Fruit fly (Drosophila melanogaster): Measurements from ENCODE around the gene CG11597.
A peak's percentile ranks its signal among the peaks of the same experiment; 100 is the strongest.

Gene CG11597

dm6 chr3L:11785291-11785690 is 36.8 kb downstream of the CG11597 start:
- TF ChIP-seq gl (tag; optimal IDR thresholded peaks at IDR 0.05): no peak
- no peak for TF ChIP-seq Snoo (tag; optimal IDR thresholded peaks at IDR 0.05)
- no peak for TF ChIP-seq CG15710 (tag; optimal IDR thresholded peaks at IDR 0.05)
- peak; percentile 85 for TF ChIP-seq CG32121 (GFP tag; IDR thresholded peaks at IDR 0.05)
- no peak for TF ChIP-seq CG12605 (GFP tag; IDR thresholded peaks at IDR 0.05)
- no peak for TF ChIP-seq CG34367 (tag; optimal IDR thresholded peaks at IDR 0.05)
- no peak for TF ChIP-seq EcR (GFP tag; optimal IDR thresholded peaks at IDR 0.05)
- TF ChIP-seq CG10348 (GFP tag; IDR thresholded peaks at IDR 0.05): no peak
- TF ChIP-seq CG14655 (GFP tag; optimal IDR thresholded peaks at IDR 0.05): no peak
- no peak for TF ChIP-seq Pif1B (GFP tag; optimal IDR thresholded peaks at IDR 0.05)
- TF ChIP-seq Pif1A (GFP tag; optimal IDR thresholded peaks at IDR 0.05): no peak
- no peak for TF ChIP-seq CG13204 (GFP tag; optimal IDR thresholded peaks at IDR 0.05)
- no peak for TF ChIP-seq CG9948 (tag; optimal IDR thresholded peaks at IDR 0.05)
- no peak for TF ChIP-seq CG8301 (tag; optimal IDR thresholded peaks at IDR 0.05)
- peak; percentile 48; the same call in 2 of the 3 replicates for TF ChIP-seq CG4496 (GFP tag; IDR thresholded peaks at IDR 0.05)
- no peak for TF ChIP-seq fd96Ca (GFP tag; IDR thresholded peaks at IDR 0.05)
- TF ChIP-seq Ets98B (GFP tag; IDR thresholded peaks at IDR 0.05): peak; percentile 49
- TF ChIP-seq rn (GFP tag; IDR thresholded peaks at IDR 0.05): 0 out of 2 replicates have a peak, but pooled peaks have one; percentile 15
- TF ChIP-seq D1 (tag; optimal IDR thresholded peaks at IDR 0.05): no peak

dm6 chr3L:11777348-11777958 is 44.6 kb downstream of the CG11597 start:
- TF ChIP-seq Pif1B (GFP tag; optimal IDR thresholded peaks at IDR 0.05) (no peak), CG4496 (GFP tag; IDR thresholded peaks at IDR 0.05) (0 out of 3 replicates have a peak, but pooled peaks have one; percentile 28), CG14655 (GFP tag; optimal IDR thresholded peaks at IDR 0.05) (no peak), EcR (GFP tag; optimal IDR thresholded peaks at IDR 0.05) (peak; percentile 7)

DNA sequence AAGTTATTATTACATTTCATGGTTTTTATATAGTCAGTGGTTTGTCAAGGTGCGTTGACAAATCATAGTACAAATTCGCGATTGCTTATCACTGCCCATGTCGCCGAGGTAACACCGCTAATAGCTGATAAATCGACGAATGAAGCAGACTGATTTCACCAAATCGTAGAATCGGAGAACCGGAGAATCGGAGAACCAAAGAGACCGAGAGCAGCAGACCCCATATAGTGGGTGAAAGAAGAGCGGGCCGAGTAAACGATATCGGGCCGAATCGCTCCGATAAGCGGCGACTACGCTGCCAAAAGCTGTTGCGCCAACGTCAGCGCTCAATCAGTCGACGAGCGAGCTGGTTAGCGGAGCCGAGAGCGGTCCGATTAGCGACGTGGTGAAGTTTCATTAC is 45.3 kb downstream of the CG11597 start, which contains the start of gene CG14131:
Gene CG14131 (plus strand): TSS at position 343 of the 400 bp plus-strand sequence.
- TF ChIP-seq CG9948 (tag; optimal IDR thresholded peaks at IDR 0.05) (no peak), Ets98B (GFP tag; IDR thresholded peaks at IDR 0.05) (no peak), CG15710 (tag; optimal IDR thresholded peaks at IDR 0.05) (no peak), CG34367 (tag; optimal IDR thresholded peaks at IDR 0.05) (no peak), CG10348 (GFP tag; IDR thresholded peaks at IDR 0.05) (no peak)

DNA sequence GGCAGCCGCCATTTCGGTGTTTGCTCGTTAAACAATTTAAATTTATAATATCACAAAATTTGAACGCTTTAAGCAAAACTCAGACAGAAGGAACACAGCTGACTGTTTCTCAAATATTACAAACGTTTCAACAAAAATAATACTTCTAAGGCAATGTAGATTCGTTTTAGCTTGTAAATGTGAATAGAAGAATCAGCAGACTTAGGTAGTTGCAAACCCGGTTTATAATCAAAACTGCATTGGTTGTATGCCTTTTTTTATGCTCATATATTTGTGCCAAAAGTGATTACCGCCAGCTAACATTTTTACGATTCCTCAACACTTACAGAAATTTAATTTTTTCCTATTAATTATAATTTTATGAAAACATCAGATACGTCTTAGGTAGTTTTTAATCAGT is 47.7 kb downstream of the CG11597 start, which contains the start of gene Tim13:
Gene Tim13 (minus strand): TSS at position 101 of the 400 bp plus-strand sequence.
- TF ChIP-seq Ets98B (GFP tag; IDR thresholded peaks at IDR 0.05) (no peak), gl (tag; optimal IDR thresholded peaks at IDR 0.05) (no peak), CG9948 (tag; optimal IDR thresholded peaks at IDR 0.05) (no peak), fd96Ca (GFP tag; IDR thresholded peaks at IDR 0.05) (no peak), Pif1B (GFP tag; optimal IDR thresholded peaks at IDR 0.05) (no peak), CG12605 (GFP tag; IDR thresholded peaks at IDR 0.05) (no peak), CG17806 (tag; optimal IDR thresholded peaks at IDR 0.05) (no peak), CG10348 (GFP tag; IDR thresholded peaks at IDR 0.05) (no peak), EcR (GFP tag; optimal IDR thresholded peaks at IDR 0.05) (no peak), CG15710 (tag; optimal IDR thresholded peaks at IDR 0.05) (no peak), CG13204 (GFP tag; optimal IDR thresholded peaks at IDR 0.05) (no peak), CG32121 (GFP tag; IDR thresholded peaks at IDR 0.05) (no peak), Pif1A (GFP tag; optimal IDR thresholded peaks at IDR 0.05) (no peak), CG34367 (tag; optimal IDR thresholded peaks at IDR 0.05) (no peak)

DNA sequence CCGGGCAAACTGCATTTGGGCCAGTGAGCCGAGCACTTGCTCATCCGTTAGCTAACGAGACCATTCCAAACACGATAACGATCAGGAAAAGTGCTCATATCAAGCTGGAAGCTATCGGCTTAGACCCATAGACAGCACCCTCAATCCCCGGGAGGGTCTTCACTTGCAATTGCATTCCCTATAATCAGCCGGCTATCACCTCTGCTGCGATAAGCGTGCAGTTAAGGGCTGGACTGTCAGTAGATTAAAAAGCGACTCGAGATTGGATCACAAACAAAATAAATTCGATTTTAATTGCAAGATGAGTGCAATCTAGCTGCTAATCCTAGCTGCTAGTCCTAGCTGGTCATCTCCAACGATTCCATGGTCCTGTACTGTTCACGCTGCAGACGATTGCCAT is 48.3 kb downstream of the CG11597 start:
- no peak for TF ChIP-seq Ets98B (GFP tag; IDR thresholded peaks at IDR 0.05)
- no peak for TF ChIP-seq CG4496 (GFP tag; IDR thresholded peaks at IDR 0.05)
- no peak for TF ChIP-seq CG8159 (tag; optimal IDR thresholded peaks at IDR 0.05)
- TF ChIP-seq CG17806 (tag; optimal IDR thresholded peaks at IDR 0.05): no peak
- TF ChIP-seq CG13204 (GFP tag; optimal IDR thresholded peaks at IDR 0.05): no peak

dm6 chr3L:11772608-11773017 is 49.5 kb downstream of the CG11597 start:
- no peak for TF ChIP-seq Snoo (tag; optimal IDR thresholded peaks at IDR 0.05)
- no peak for TF ChIP-seq CG34367 (tag; optimal IDR thresholded peaks at IDR 0.05)
- no peak for TF ChIP-seq gl (tag; optimal IDR thresholded peaks at IDR 0.05)
- TF ChIP-seq CG4496 (GFP tag; IDR thresholded peaks at IDR 0.05): no peak
- no peak for TF ChIP-seq rn (GFP tag; IDR thresholded peaks at IDR 0.05)
- TF ChIP-seq CG14655 (GFP tag; optimal IDR thresholded peaks at IDR 0.05): no peak
- no peak for TF ChIP-seq Pif1B (GFP tag; optimal IDR thresholded peaks at IDR 0.05)
- no peak for TF ChIP-seq CG9948 (tag; optimal IDR thresholded peaks at IDR 0.05)
- no peak for TF ChIP-seq Pif1A (GFP tag; optimal IDR thresholded peaks at IDR 0.05)

DNA sequence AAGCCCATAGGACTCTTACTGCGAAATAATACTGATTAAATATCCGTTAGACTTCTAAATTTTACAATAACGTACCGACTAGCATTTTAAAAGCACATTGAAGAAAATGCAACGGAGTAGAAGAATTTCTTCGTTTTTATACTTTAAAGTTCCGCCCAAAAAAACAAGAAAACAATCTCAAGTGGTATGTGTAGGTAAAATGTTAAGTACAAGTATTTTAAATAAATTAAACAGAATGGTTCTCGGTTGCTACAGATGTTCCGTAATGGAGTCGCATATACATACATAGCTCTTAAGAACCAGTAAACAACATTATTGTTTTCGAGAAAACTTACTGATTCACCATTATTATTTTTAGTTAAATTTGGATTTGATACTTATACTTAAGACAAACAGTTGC is 50.0 kb downstream of the CG11597 start, which contains the start of gene Muc68D:
Gene Muc68D (minus strand): TSS at position 101 of the 400 bp plus-strand sequence.
- no peak for TF ChIP-seq CG34367 (tag; optimal IDR thresholded peaks at IDR 0.05)
- TF ChIP-seq rn (GFP tag; IDR thresholded peaks at IDR 0.05): no peak
- no peak for TF ChIP-seq Pif1B (GFP tag; optimal IDR thresholded peaks at IDR 0.05)
- no peak for TF ChIP-seq CG32121 (GFP tag; IDR thresholded peaks at IDR 0.05)
- no peak for TF ChIP-seq CG12605 (GFP tag; IDR thresholded peaks at IDR 0.05)
- no peak for TF ChIP-seq D1 (tag; optimal IDR thresholded peaks at IDR 0.05)
- TF ChIP-seq CG9948 (tag; optimal IDR thresholded peaks at IDR 0.05): no peak
- TF ChIP-seq fd96Ca (GFP tag; IDR thresholded peaks at IDR 0.05): no peak
- TF ChIP-seq Snoo (tag; optimal IDR thresholded peaks at IDR 0.05): no peak
- TF ChIP-seq CG8159 (tag; optimal IDR thresholded peaks at IDR 0.05): no peak
